Fruit fly (Drosophila melanogaster): Measurements from ENCODE around the gene CG8209.

The CG8209 gene

DNA sequence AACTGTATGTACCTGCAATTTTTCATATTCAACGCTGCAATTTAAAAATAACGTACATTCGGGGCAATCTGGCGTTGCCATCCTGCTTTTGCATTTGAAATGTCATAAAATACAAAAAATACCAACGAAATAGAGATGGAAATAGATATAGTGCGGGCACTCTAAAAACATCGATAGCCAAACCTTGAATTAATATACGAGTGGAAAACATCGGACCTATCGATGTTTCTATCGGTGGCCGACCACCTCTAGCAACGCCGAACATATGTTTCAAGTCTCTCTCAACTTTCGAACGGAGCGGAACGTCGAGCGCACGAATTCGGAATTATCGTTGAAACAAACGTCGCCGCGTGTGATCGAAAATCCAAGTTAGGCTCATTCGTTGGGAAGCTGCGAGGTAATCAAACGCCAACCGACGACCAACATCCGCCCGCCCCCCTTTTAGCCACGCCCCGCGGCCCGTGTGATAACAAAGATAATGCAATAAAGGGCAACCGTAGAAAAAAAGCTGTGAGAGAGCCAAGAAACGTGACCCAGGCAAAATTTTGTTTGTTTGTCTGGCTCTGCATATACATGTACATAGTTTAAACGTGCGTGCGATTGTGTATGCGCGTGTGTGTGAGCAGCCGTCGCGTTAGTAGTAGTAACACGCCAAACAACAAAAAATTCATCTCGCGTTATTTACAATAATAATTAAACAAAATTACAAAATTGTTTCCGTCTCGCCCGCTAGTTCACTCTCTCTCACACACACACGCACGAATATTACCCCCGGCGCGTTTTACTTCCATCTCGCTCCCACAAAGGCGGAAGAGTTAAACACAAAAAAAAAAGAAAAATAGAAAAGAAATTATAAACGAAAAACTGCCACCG is 2.8 kb downstream of the CG8209 start, which contains the start of gene nmo (continued):
- no peak for TF ChIP-seq CG4404 (GFP tag; IDR thresholded peaks at IDR 0.05)
- peak; percentile 98 for TF ChIP-seq BEAF-32 (GFP tag; optimal IDR thresholded peaks at IDR 0.05)
- no peak for TF ChIP-seq CG16779 (GFP tag; IDR thresholded peaks at IDR 0.05)
- TF ChIP-seq Doc3 (GFP tag; IDR thresholded peaks at IDR 0.05; ENCODE audit: partially characterized antibody) = no peak; the same call in 2 of the 3 replicates
- TF ChIP-seq CG17359 (tag; optimal IDR thresholded peaks at IDR 0.05) = peak; percentile 73
- no peak for TF ChIP-seq al (GFP tag; IDR thresholded peaks at IDR 0.05)
- TF ChIP-seq cas (GFP tag; IDR thresholded peaks at IDR 0.05) = no peak
- TF ChIP-seq Dref (GFP tag; IDR thresholded peaks at IDR 0.05) = no peak
- TF ChIP-seq CG4328 (GFP tag; optimal IDR thresholded peaks at IDR 0.05) = no peak
- TF ChIP-seq danr (GFP tag; IDR thresholded peaks at IDR 0.05) = no peak
- TF ChIP-seq CG14441 (GFP tag; IDR thresholded peaks at IDR 0.05) = no peak
- peak; percentile 74 for TF ChIP-seq sens (GFP tag)
- no peak for TF ChIP-seq prd (optimal IDR thresholded peaks at IDR 0.05)
- TF ChIP-seq prd (GFP tag; IDR thresholded peaks at IDR 0.05) = no peak
- TF ChIP-seq Scr (GFP tag; IDR thresholded peaks at IDR 0.05; ENCODE audit: partially characterized antibody) = no peak
- TF ChIP-seq so (GFP tag; IDR thresholded peaks at IDR 0.05) = no peak
- TF ChIP-seq CG10654 (GFP tag; optimal IDR thresholded peaks at IDR 0.05) = no peak
- peak; percentile 66 for TF ChIP-seq Ets65A (GFP tag)
- peak; percentile 6 for TF ChIP-seq gcm (GFP tag; optimal IDR thresholded peaks at IDR 0.05)
- no peak for TF ChIP-seq B-H2 (GFP tag; optimal IDR thresholded peaks at IDR 0.05)
- TF ChIP-seq CG6683 (GFP tag; optimal IDR thresholded peaks at IDR 0.05) = peak; percentile 31
- TF ChIP-seq bab2 (GFP tag; optimal IDR thresholded peaks at IDR 0.05) = peak; percentile 7
- no peak for TF ChIP-seq pho (GFP tag; optimal IDR thresholded peaks at IDR 0.05)
- TF ChIP-seq CG9932 (GFP tag; IDR thresholded peaks at IDR 0.05) = no peak
- no peak for TF ChIP-seq Aef1 (GFP tag; IDR thresholded peaks at IDR 0.05)
- TF ChIP-seq onecut (GFP tag; IDR thresholded peaks at IDR 0.05) = peak; percentile 9; the same call in 1 of the 2 replicates
- no peak for TF ChIP-seq fu2 (GFP tag; optimal IDR thresholded peaks at IDR 0.05)
- no peak for TF ChIP-seq CG17802 (tag; optimal IDR thresholded peaks at IDR 0.05)
- TF ChIP-seq Dll (GFP tag; IDR thresholded peaks at IDR 0.05; ENCODE audit: partially characterized antibody) = no peak
- TF ChIP-seq tio (GFP tag; optimal IDR thresholded peaks at IDR 0.05) = no peak
- TF ChIP-seq CHES-1-like (GFP tag; optimal IDR thresholded peaks at IDR 0.05) = peak; percentile 26
- no peak for TF ChIP-seq ind (GFP tag; optimal IDR thresholded peaks at IDR 0.05)
- no peak for TF ChIP-seq bowl (GFP tag; IDR thresholded peaks at IDR 0.05)
- TF ChIP-seq CG18262 (tag; optimal IDR thresholded peaks at IDR 0.05) = peak; percentile 10
- TF ChIP-seq CG7745 (tag; optimal IDR thresholded peaks at IDR 0.05) = no peak
- TF ChIP-seq disco-r (GFP tag; optimal IDR thresholded peaks at IDR 0.05) = no peak
- TF ChIP-seq CG6854 (GFP tag; optimal IDR thresholded peaks at IDR 0.05) = no peak
- TF ChIP-seq scrt (GFP tag; optimal IDR thresholded peaks at IDR 0.05) = peak; percentile 36
- TF ChIP-seq dmrt99B (tag; optimal IDR thresholded peaks at IDR 0.05) = no peak
- TF ChIP-seq repo (GFP tag; optimal IDR thresholded peaks at IDR 0.05) = peak; percentile 29
- no peak for TF ChIP-seq Elba2 (GFP tag; optimal IDR thresholded peaks at IDR 0.05)
- TF ChIP-seq CG43689 (GFP tag; IDR thresholded peaks at IDR 0.05) = no peak
- peak; percentile 68 for TF ChIP-seq lab (GFP tag; optimal IDR thresholded peaks at IDR 0.05)
- TF ChIP-seq ro (GFP tag; IDR thresholded peaks at IDR 0.05) = no peak
- no peak for TF ChIP-seq Fer2 (tag; optimal IDR thresholded peaks at IDR 0.05)
- no peak for TF ChIP-seq ato (GFP tag; IDR thresholded peaks at IDR 0.05; ENCODE audit: partially characterized antibody)
- TF ChIP-seq cad (GFP tag; optimal IDR thresholded peaks at IDR 0.05) = no peak
- TF ChIP-seq lov (optimal IDR thresholded peaks at IDR 0.05) = no peak
- TF ChIP-seq lov (GFP tag; IDR thresholded peaks at IDR 0.05) = no peak
- TF ChIP-seq org-1 (GFP tag; optimal IDR thresholded peaks at IDR 0.05) = no peak
- no peak for TF ChIP-seq Meics (GFP tag; optimal IDR thresholded peaks at IDR 0.05)
